Worm (Caenorhabditis elegans): ENCODE measurements around the gene Y7A5A.10.
A peak's percentile ranks its signal among the peaks of the same experiment; 100 is the strongest.

The Y7A5A.10 gene

ce11 chrX:15782027-15782426, 12.8 kb downstream of the Y7A5A.10 start, which contains the start of gene Y7A5A.24:
Gene Y7A5A.24 (minus strand): TSS chrX:15782127.
- TF ChIP-seq madf-5 (GFP tag; IDR thresholded peaks at IDR 0.05) (no peak), mep-1 (tag; optimal IDR thresholded peaks at IDR 0.05) (no peak), T26A8.4 (GFP tag; IDR thresholded peaks at IDR 0.05) (no peak), pha-4 (GFP tag; IDR thresholded peaks at IDR 0.05) (no peak), pha-4 (tag; optimal IDR thresholded peaks at IDR 0.05) (no peak), R02D3.7 (tag; optimal IDR thresholded peaks at IDR 0.05) (no peak), F37D6.2 (tag; optimal IDR thresholded peaks at IDR 0.05) (no peak), nhr-42 (GFP tag; IDR thresholded peaks at IDR 0.05) (no peak), lim-7 (GFP tag; IDR thresholded peaks at IDR 0.05) (no peak), egl-43 (GFP tag; IDR thresholded peaks at IDR 0.05) (no peak), pqm-1 (tag; optimal IDR thresholded peaks at IDR 0.05) (no peak), zfp-2 (tag; optimal IDR thresholded peaks at IDR 0.05) (no peak)

- TF ChIP-seq saeg-2 (GFP tag; IDR thresholded peaks at IDR 0.05) (no peak), mes-2 (tag; optimal IDR thresholded peaks at IDR 0.05; ENCODE audit: poor library complexity, severe bottlenecking) (peak; percentile 42), unc-62 (GFP tag; optimal IDR thresholded peaks at IDR 0.05 in 1 of 2) (peak in 1 of 2 experiments; percentile 96), unc-62 (tag; optimal IDR thresholded peaks at IDR 0.05) (no peak), F49E8.2 (tag; optimal IDR thresholded peaks at IDR 0.05; ENCODE audit: borderline replicate concordance) (no peak), lim-7 (GFP tag; IDR thresholded peaks at IDR 0.05) (no peak), egl-43 (GFP tag; IDR thresholded peaks at IDR 0.05) (no peak), zfp-3 (GFP tag; conservative IDR thresholded peaks at IDR 0.05) (no peak), dmd-9 (GFP tag; IDR thresholded peaks at IDR 0.05) (no peak), lin-38 (GFP tag; IDR thresholded peaks at IDR 0.05) (peak; percentile 42), nhr-42 (GFP tag; IDR thresholded peaks at IDR 0.05) (no peak), lsy-2 (tag; optimal IDR thresholded peaks at IDR 0.05) (peak; percentile 34 to 89), arid-1 (GFP tag; conservative IDR thresholded peaks at IDR 0.05) (no peak), ama-1 (optimal IDR thresholded peaks at IDR 0.05) (no peak), aha-1 (tag) (peak; percentile 92), hif-1 (tag; optimal IDR thresholded peaks at IDR 0.05) (peak in 1 of 2 experiments; percentile 80), cey-2 (tag; optimal IDR thresholded peaks at IDR 0.05; ENCODE audit: borderline replicate concordance, insufficient read depth) (no peak), nhr-28 (tag; optimal IDR thresholded peaks at IDR 0.05) (peak; percentile 94), skn-1 (tag; optimal IDR thresholded peaks at IDR 0.05) (no peak), nhr-111 (GFP tag; optimal IDR thresholded peaks at IDR 0.05) (no peak), ceh-62 (tag; optimal IDR thresholded peaks at IDR 0.05) (no peak), mep-1 (tag; optimal IDR thresholded peaks at IDR 0.05) (peak; percentile 76), hlh-11 (tag; optimal IDR thresholded peaks at IDR 0.05) (peak; percentile 94), daf-19 (GFP tag; conservative IDR thresholded peaks at IDR 0.05) (no peak), madf-9 (GFP tag; conservative IDR thresholded peaks at IDR 0.05) (no peak), tag-97 (GFP tag; IDR thresholded peaks at IDR 0.05) (no peak), ZK337.2 (GFP tag; IDR thresholded peaks at IDR 0.05) (no peak), lin-39 (tag; optimal IDR thresholded peaks at IDR 0.05) (no peak), nhr-48 (tag; optimal IDR thresholded peaks at IDR 0.05) (peak; percentile 70), tra-1 (GFP tag; IDR thresholded peaks at IDR 0.05) (peak; percentile 65), dve-1 (tag; optimal IDR thresholded peaks at IDR 0.05; ENCODE audit: insufficient read depth) (peak; percentile 94), php-3 (GFP tag; IDR thresholded peaks at IDR 0.05) (peak; percentile 53; the same call in 1 of the 2 replicates), T20F7.1 (GFP tag; optimal IDR thresholded peaks at IDR 0.05) (peak; percentile 65), daf-12 (tag; optimal IDR thresholded peaks at IDR 0.05) (no peak), R02D3.7 (tag; optimal IDR thresholded peaks at IDR 0.05) (no peak), nhr-102 (tag; optimal IDR thresholded peaks at IDR 0.05) (peak; percentile 37), spr-3 (GFP tag; optimal IDR thresholded peaks at IDR 0.05) (no peak), dmd-6 (GFP tag; IDR thresholded peaks at IDR 0.05) (peak; percentile 93), Y5F2A.4 (GFP tag; optimal IDR thresholded peaks at IDR 0.05) (no peak), zfp-2 (tag; optimal IDR thresholded peaks at IDR 0.05) (no peak), D1046.2 (GFP tag; IDR thresholded peaks at IDR 0.05) (no peak), Y48G9A.11 (GFP tag; IDR thresholded peaks at IDR 0.05) (no peak), jun-1 (tag; optimal IDR thresholded peaks at IDR 0.05) (no peak)
Observed at ce11 chrX:15779503-15779902, 15.4 kb downstream of the Y7A5A.10 start.
